Fruit fly (Drosophila melanogaster) whole organism, embryonic: Measurements from ENCODE around the gene Zpr1.
A peak's percentile ranks its signal among the peaks of the same experiment; 100 is the strongest.

Experiments
- Aef1 ChIP-seq: fragments of 200-800 bp; sonication (Bioruptor generic); IDR thresholded peaks from 3 replicates; pipeline ENCODE4 v1.3.6; 2022; ENCODE audit warnings: missing biosample characterization, missing genetic modification characterization
- Atf3 ChIP-seq: fragments of 200-800 bp; sonication (Bioruptor generic); optimal IDR thresholded peaks from 3 replicates; lab custom pipeline; 2016; ENCODE audit warnings: missing biosample characterization, missing genetic modification characterization
- B-H2 ChIP-seq: fragments of 200-800 bp; sonication (Bioruptor generic); optimal IDR thresholded peaks from 2 replicates; lab custom pipeline; 2018; ENCODE audit warnings: missing biosample characterization, mild to moderate bottlenecking, missing genetic modification characterization
- CG10979 ChIP-seq: fragments of 200-800 bp; sonication (Bioruptor generic); optimal IDR thresholded peaks from 2 replicates; lab custom pipeline; 2018; ENCODE audit warnings: missing biosample characterization, mild to moderate bottlenecking, missing genetic modification characterization, moderate library complexity
- CG12659 ChIP-seq: fragments of 200-800 bp; sonication (Bioruptor generic); optimal IDR thresholded peaks from 3 replicates; lab custom pipeline; 2017; ENCODE audit warnings: mild to moderate bottlenecking, missing biosample characterization, missing genetic modification reagents, missing genetic modification characterization
- CG1529 ChIP-seq: fragments of 200-800 bp; sonication (Bioruptor generic); optimal IDR thresholded peaks from 3 replicates; lab custom pipeline; 2018; ENCODE audit warnings: missing biosample characterization, missing genetic modification characterization
- CG15514 ChIP-seq: fragments of 200-800 bp; sonication (Bioruptor generic); optimal IDR thresholded peaks from 3 replicates; lab custom pipeline; 2017; ENCODE audit warnings: missing biosample characterization, missing genetic modification characterization, mild to moderate bottlenecking, moderate library complexity, missing genetic modification reagents
- CG15696 ChIP-seq: fragments of 200-800 bp; sonication (Bioruptor generic); optimal IDR thresholded peaks from 2 replicates; lab custom pipeline; 2019; ENCODE audit warnings: missing biosample characterization, mild to moderate bottlenecking, missing genetic modification characterization, moderate library complexity
- CG1602 ChIP-seq: fragments of 200-800 bp; sonication (Bioruptor generic); optimal IDR thresholded peaks from 3 replicates; lab custom pipeline; 2016; ENCODE audit warnings: missing biosample characterization, missing genetic modification characterization
- CG16863 ChIP-seq: fragments of 200-800 bp; sonication (Bioruptor generic); optimal IDR thresholded peaks from 3 replicates; lab custom pipeline; 2016; ENCODE audit warnings: missing biosample characterization, missing genetic modification characterization
- CG17612 ChIP-seq: fragments of 200-800 bp; sonication (Bioruptor generic); IDR thresholded peaks from 2 replicates; pipeline ENCODE4 v1.3.6; 2022; ENCODE audit warnings: missing biosample characterization, missing genetic modification characterization
- CG2678 ChIP-seq: fragments of 200-800 bp; sonication (Bioruptor generic); optimal IDR thresholded peaks from 3 replicates; lab custom pipeline; 2019; ENCODE audit warnings: missing biosample characterization, mild to moderate bottlenecking, missing genetic modification characterization, moderate library complexity
- CG31224 ChIP-seq: fragments of 200-800 bp; sonication (Bioruptor generic); IDR thresholded peaks from 2 replicates; pipeline ENCODE4 v1.3.6; 2022; ENCODE audit warnings: missing biosample characterization, missing genetic modification characterization
- CG31365 ChIP-seq: fragments of 200-800 bp; sonication (Bioruptor generic); optimal IDR thresholded peaks from 2 replicates; lab custom pipeline; 2018; ENCODE audit warnings: missing biosample characterization, mild to moderate bottlenecking, missing genetic modification characterization
- CG34422 ChIP-seq: fragments of 200-800 bp; sonication (Bioruptor generic); IDR thresholded peaks from 3 replicates; pipeline ENCODE4 v1.3.6; 2022; ENCODE audit warnings: missing biosample characterization, missing genetic modification characterization
- CG4617 ChIP-seq: fragments of 200-800 bp; sonication (Bioruptor generic); optimal IDR thresholded peaks from 3 replicates; lab custom pipeline; 2016; ENCODE audit warnings: missing biosample characterization, missing genetic modification characterization, borderline replicate concordance
- CG4707 ChIP-seq: fragments of 200-800 bp; sonication (Bioruptor generic); optimal IDR thresholded peaks from 2 replicates; lab custom pipeline; 2018; ENCODE audit warnings: missing biosample characterization, mild to moderate bottlenecking, missing genetic modification characterization, moderate library complexity
- CG6654 ChIP-seq: fragments of 200-800 bp; sonication (Bioruptor generic); optimal IDR thresholded peaks from 2 replicates; lab custom pipeline; 2017; ENCODE audit warnings: missing biosample characterization, mild to moderate bottlenecking, missing genetic modification characterization
- CG7372 ChIP-seq: fragments of 200-800 bp; sonication (Bioruptor generic); IDR thresholded peaks from 2 replicates; pipeline ENCODE4 v1.3.6; 2022; ENCODE audit warnings: missing biosample characterization, missing genetic modification characterization
- CG7963 ChIP-seq: fragments of 200-800 bp; sonication (Bioruptor generic); IDR thresholded peaks from 3 replicates; pipeline ENCODE4 v1.3.6; 2022; ENCODE audit warnings: missing biosample characterization, missing genetic modification characterization; ENCODE audit not compliant: partially characterized antibody
- CG8290 ChIP-seq, 3 experiments: fragments of 200-800 bp; sonication (Bioruptor generic); optimal IDR thresholded peaks; 2 replicates each; lab custom pipeline; 2016 to 2019; ENCODE audit warnings: missing biosample characterization in 3 of 3, missing genetic modification characterization in 3 of 3, mild to moderate bottlenecking in 2 of 3, moderate library complexity in 1 of 3
- CG8478 ChIP-seq: fragments of >200 bp; optimal IDR thresholded peaks from 2 replicates; lab custom pipeline; 2018
- CG9437 ChIP-seq: fragments of 200-800 bp; sonication (Bioruptor generic); optimal IDR thresholded peaks from 2 replicates; lab custom pipeline; 2018; ENCODE audit warnings: missing biosample characterization, mild to moderate bottlenecking, missing genetic modification characterization
- Chrac-16 ChIP-seq: fragments of 200-800 bp; sonication (Bioruptor generic); optimal IDR thresholded peaks from 3 replicates; lab custom pipeline; 2016; ENCODE audit warnings: missing biosample characterization, missing genetic modification characterization
- Doc3 ChIP-seq: fragments of 200-800 bp; sonication (Bioruptor generic); IDR thresholded peaks from 3 replicates; pipeline ENCODE4 v1.3.6; 2022; ENCODE audit warnings: missing biosample characterization, missing genetic modification characterization; ENCODE audit not compliant: partially characterized antibody
- Dref ChIP-seq: fragments of 200-800 bp; sonication (Bioruptor generic); IDR thresholded peaks from 2 replicates; pipeline ENCODE4 v1.3.6; 2022; ENCODE audit warnings: missing biosample characterization, missing genetic modification characterization
- HHEX ChIP-seq: fragments of 200-800 bp; sonication (Bioruptor generic); optimal IDR thresholded peaks from 3 replicates; lab custom pipeline; 2017; ENCODE audit warnings: missing biosample characterization, mild to moderate bottlenecking, missing genetic modification characterization, missing genetic modification reagents
- HmgZ ChIP-seq: fragments of 200-800 bp; sonication (Bioruptor generic); optimal IDR thresholded peaks from 2 replicates; lab custom pipeline; 2018; ENCODE audit warnings: missing biosample characterization, mild to moderate bottlenecking, missing genetic modification characterization
- Lpt ChIP-seq: fragments of >200 bp; optimal IDR thresholded peaks from 2 replicates; lab custom pipeline; 2018; ENCODE audit warnings: missing biosample characterization, missing genetic modification characterization
- Poxn ChIP-seq: fragments of 200-800 bp; sonication (Bioruptor generic); IDR thresholded peaks from 2 replicates; pipeline ENCODE4 v1.3.6; 2022; ENCODE audit warnings: missing biosample characterization, missing genetic modification characterization
- Scr ChIP-seq: fragments of 200-800 bp; sonication (Bioruptor generic); IDR thresholded peaks from 2 replicates; pipeline ENCODE4 v1.3.6; 2022; ENCODE audit warnings: missing biosample characterization, missing genetic modification characterization; ENCODE audit not compliant: partially characterized antibody
- Vsx1 ChIP-seq: fragments of 200-800 bp; sonication (Bioruptor generic); optimal IDR thresholded peaks from 2 replicates; lab custom pipeline; 2017; ENCODE audit warnings: missing biosample characterization, mild to moderate bottlenecking, missing genetic modification characterization, missing genetic modification reagents
- Xbp1 ChIP-seq: fragments of 200-800 bp; sonication (Bioruptor generic); optimal IDR thresholded peaks from 3 replicates; lab custom pipeline; 2016; ENCODE audit warnings: missing biosample characterization, mild to moderate bottlenecking, missing genetic modification characterization
- ato ChIP-seq: fragments of 200-800 bp; sonication (Bioruptor generic); IDR thresholded peaks from 2 replicates; pipeline ENCODE4 v1.3.6; 2022; ENCODE audit warnings: missing biosample characterization, missing genetic modification characterization; ENCODE audit not compliant: partially characterized antibody
- crol ChIP-seq: fragments of 200-800 bp; sonication (Bioruptor generic); IDR thresholded peaks from 2 replicates; pipeline ENCODE4 v1.3.6; 2022; ENCODE audit warnings: missing biosample characterization, missing genetic modification characterization
- da ChIP-seq: fragments of 200-800 bp; sonication (Bioruptor generic); optimal IDR thresholded peaks from 2 replicates; lab custom pipeline; 2016; ENCODE audit warnings: missing biosample characterization, missing genetic modification characterization
- dan ChIP-seq: fragments of 200-800 bp; sonication (Bioruptor generic); IDR thresholded peaks from 2 replicates; pipeline ENCODE4 v1.3.6; 2022; ENCODE audit warnings: missing biosample characterization, missing genetic modification characterization
- dysf ChIP-seq: fragments of 200-800 bp; sonication (Bioruptor generic); IDR thresholded peaks from 3 replicates; pipeline ENCODE4 v1.3.6; 2022; ENCODE audit warnings: missing biosample characterization, missing genetic modification characterization
- fd96Cb ChIP-seq: fragments of 200-800 bp; sonication (Bioruptor generic); optimal IDR thresholded peaks from 2 replicates; lab custom pipeline; 2018; ENCODE audit warnings: missing biosample characterization, mild to moderate bottlenecking, missing genetic modification characterization, moderate library complexity
- fru ChIP-seq: fragments of >200 bp; optimal IDR thresholded peaks from 2 replicates; lab custom pipeline; 2017
- gt ChIP-seq: fragments of 200-800 bp; sonication (Bioruptor generic); IDR thresholded peaks from 2 replicates; pipeline ENCODE4 v1.3.6; 2022; ENCODE audit warnings: missing biosample characterization, missing genetic modification characterization
- knrl ChIP-seq: fragments of 200-800 bp; sonication (Bioruptor generic); IDR thresholded peaks from 3 replicates; pipeline ENCODE4 v1.3.6; 2022; ENCODE audit warnings: missing biosample characterization, missing genetic modification characterization; ENCODE audit not compliant: partially characterized antibody
- onecut ChIP-seq: fragments of 200-800 bp; sonication (Bioruptor generic); IDR thresholded peaks from 2 replicates; pipeline ENCODE4 v1.3.6; 2022; ENCODE audit warnings: missing biosample characterization, missing genetic modification characterization
- run ChIP-seq: fragments of 200-800 bp; sonication (Bioruptor generic); optimal IDR thresholded peaks from 3 replicates; lab custom pipeline; 2018; ENCODE audit warnings: missing biosample characterization, mild to moderate bottlenecking, missing genetic modification characterization
- salm ChIP-seq: fragments of 200-800 bp; sonication (Bioruptor generic); optimal IDR thresholded peaks from 2 replicates; lab custom pipeline; 2018; ENCODE audit warnings: missing biosample characterization, mild to moderate bottlenecking, missing genetic modification characterization
- scrt ChIP-seq: fragments of 200-800 bp; sonication (Bioruptor generic); optimal IDR thresholded peaks from 2 replicates; lab custom pipeline; 2018; ENCODE audit warnings: missing biosample characterization, mild to moderate bottlenecking, missing genetic modification characterization, moderate library complexity
- sd ChIP-seq: fragments of 200-800 bp; sonication (Bioruptor generic); optimal IDR thresholded peaks from 3 replicates; lab custom pipeline; 2018; ENCODE audit warnings: missing biosample characterization, mild to moderate bottlenecking, missing genetic modification characterization, moderate library complexity
- tna ChIP-seq: fragments of 200-800 bp; sonication (Bioruptor generic); IDR thresholded peaks from 2 replicates; pipeline ENCODE4 v1.3.6; 2022; ENCODE audit warnings: missing biosample characterization, missing genetic modification characterization; ENCODE audit not compliant: partially characterized antibody
- trem ChIP-seq: fragments of 200-800 bp; optimal IDR thresholded peaks from 3 replicates; lab custom pipeline; 2019; ENCODE audit warnings: missing biosample characterization, mild to moderate bottlenecking, missing genetic modification characterization, moderate library complexity
- vfl ChIP-seq: fragments of 200-800 bp; sonication (Bioruptor generic); optimal IDR thresholded peaks from 2 replicates; lab custom pipeline; 2016; ENCODE audit warnings: missing biosample characterization, missing genetic modification characterization

Zpr1 gene

dm6 chrX:9196362-9196761 lies 34.5 kb upstream of the Zpr1 start, which contains the start of gene CG12118 (continued):
- no peak for TF ChIP-seq run (tag; lab: Kevin White, UChicago)
- TF ChIP-seq scrt: peak; percentile 43
- TF ChIP-seq CG4617 (GFP tag; lab: Kevin White, UChicago): peak; percentile 52
- peak; percentile 93 for TF ChIP-seq knrl (GFP tag; lab: Robert Waterston, UW)
- TF ChIP-seq CG9437 (GFP tag; lab: Kevin White, UChicago): peak; percentile 71
- peak; percentile 95 for TF ChIP-seq Scr
- TF ChIP-seq Lpt (GFP tag; lab: Kevin White, UChicago): no peak
- TF ChIP-seq CG17612 (GFP tag; lab: Robert Waterston, UW): peak; percentile 65
- TF ChIP-seq CG1602 (GFP tag; lab: Kevin White, UChicago): peak; percentile 83
- TF ChIP-seq Poxn: peak; percentile 32; the same call in 1 of the 2 replicates
- TF ChIP-seq CG1529 (GFP tag; lab: Kevin White, UChicago): peak; percentile 40
- peak; percentile 81 for TF ChIP-seq B-H2 (GFP tag; lab: Kevin White, UChicago)
- TF ChIP-seq salm (tag; lab: Kevin White, UChicago): peak; percentile 23
- peak; percentile 90 for TF ChIP-seq Xbp1
- TF ChIP-seq fru (lab: Kevin White, UChicago): no peak
- no peak for TF ChIP-seq Vsx1
- peak; percentile 53; the same call in 2 of the 3 replicates for TF ChIP-seq dysf (GFP tag; lab: Robert Waterston, UW)
- peak; percentile 81 for TF ChIP-seq CG2678 (tag; lab: Kevin White, UChicago)
- peak; percentile 62 for TF ChIP-seq CG15696 (tag; lab: Kevin White, UChicago)
- peak; percentile 14 for TF ChIP-seq CG16863 (GFP tag; lab: Kevin White, UChicago)
- peak; percentile 60 for TF ChIP-seq sd
- peak; percentile 19 for TF ChIP-seq HHEX (GFP tag; lab: Kevin White, UChicago)
- TF ChIP-seq Aef1: peak; percentile 75
- TF ChIP-seq da (GFP tag; lab: Kevin White, UChicago): no peak
- TF ChIP-seq dan (GFP tag; lab: Robert Waterston, UW): no peak
- TF ChIP-seq CG4707: no peak
- TF ChIP-seq tna (GFP tag; lab: Robert Waterston, UW): peak; percentile 81; the same call in 1 of the 2 replicates
- TF ChIP-seq Dref (GFP tag; lab: Robert Waterston, UW): peak; percentile 63
- TF ChIP-seq CG8290 (GFP tag; optimal IDR thresholded peaks at IDR 0.05; lab: Kevin White, UChicago): peak; percentile 78
- peak; percentile 42 to 43 for TF ChIP-seq CG8290 (tag; optimal IDR thresholded peaks at IDR 0.05; lab: Kevin White, UChicago)
- peak; percentile 42 for TF ChIP-seq HmgZ (tag; lab: Kevin White, UChicago)
- TF ChIP-seq Atf3 (GFP tag; lab: Kevin White, UChicago): no peak
- TF ChIP-seq CG8478: no peak
- peak; percentile 88 for TF ChIP-seq CG15514 (GFP tag; lab: Kevin White, UChicago)
- peak; percentile 67 for TF ChIP-seq vfl (GFP tag; lab: Kevin White, UChicago)
- no peak for TF ChIP-seq CG31365
- peak; percentile 73 for TF ChIP-seq trem (tag; lab: Kevin White, UChicago)
- TF ChIP-seq fd96Cb (tag; lab: Kevin White, UChicago): peak; percentile 67
- peak; percentile 65 for TF ChIP-seq ato (GFP tag; lab: Robert Waterston, UW)
- TF ChIP-seq CG31224 (GFP tag; lab: Robert Waterston, UW): peak; percentile 79
- peak; percentile 77 for TF ChIP-seq CG7372
- no peak for TF ChIP-seq gt (GFP tag; lab: Robert Waterston, UW)
- TF ChIP-seq CG10979 (tag; lab: Kevin White, UChicago): peak; percentile 72
- no peak for TF ChIP-seq crol
- TF ChIP-seq CG6654 (GFP tag; lab: Kevin White, UChicago): no peak
- TF ChIP-seq CG7963 (GFP tag; lab: Robert Waterston, UW): peak; percentile 81
- peak; percentile 74 for TF ChIP-seq CG12659
- TF ChIP-seq Chrac-16: peak; percentile 86
- peak; percentile 85 for TF ChIP-seq CG34422 (GFP tag; lab: Robert Waterston, UW)
- peak; percentile 14; the same call in 1 of the 2 replicates for TF ChIP-seq onecut (GFP tag; lab: Robert Waterston, UW)
- TF ChIP-seq Doc3 (GFP tag; lab: Robert Waterston, UW): peak; percentile 95
